Worm (Caenorhabditis elegans): Measurements from ENCODE around the gene Y105C5A.1.

The Y105C5A.1 gene

DNA sequence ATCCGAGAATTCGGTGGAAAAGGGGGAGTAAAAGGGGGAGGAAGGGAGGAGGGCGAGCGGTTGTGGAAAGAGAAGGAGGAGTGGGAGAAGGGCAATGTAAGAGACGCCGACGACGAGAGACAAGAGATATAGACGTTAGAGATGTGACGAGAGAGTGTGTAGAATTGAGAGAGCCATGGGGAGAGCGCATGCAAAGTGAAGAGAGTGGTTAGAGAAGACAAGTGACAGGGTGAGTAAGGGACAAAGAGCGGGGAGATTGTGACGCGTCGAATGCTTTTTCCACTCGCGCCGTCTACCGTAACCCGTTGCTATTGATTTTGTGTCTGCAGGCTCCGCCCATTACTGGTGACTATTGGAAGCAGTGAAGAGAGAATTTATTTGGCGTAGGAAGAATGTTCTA, 6.5 kb upstream of the Y105C5A.1 start (continued):
- TF ChIP-seq spr-3 (GFP tag; optimal IDR thresholded peaks at IDR 0.05) (no peak), nhr-237 (tag; optimal IDR thresholded peaks at IDR 0.05) (no peak), mxl-3 (GFP tag; optimal IDR thresholded peaks at IDR 0.05) (no peak), arid-1 (GFP tag; conservative IDR thresholded peaks at IDR 0.05) (0 out of 2 replicates have a peak, but pooled peaks have one; percentile 25), F26F4.8 (GFP tag; conservative IDR thresholded peaks at IDR 0.05) (no peak), egl-43 (GFP tag; IDR thresholded peaks at IDR 0.05) (no peak), set-16 (GFP tag; IDR thresholded peaks at IDR 0.05) (no peak; the same call in 1 of the 2 replicates), Y105C5A.15 (GFP tag; IDR thresholded peaks at IDR 0.05) (no peak), ZK546.5 (tag; optimal IDR thresholded peaks at IDR 0.05) (no peak), lin-1 (GFP tag; IDR thresholded peaks at IDR 0.05) (no peak), unc-39 (tag; optimal IDR thresholded peaks at IDR 0.05) (no peak)

DNA sequence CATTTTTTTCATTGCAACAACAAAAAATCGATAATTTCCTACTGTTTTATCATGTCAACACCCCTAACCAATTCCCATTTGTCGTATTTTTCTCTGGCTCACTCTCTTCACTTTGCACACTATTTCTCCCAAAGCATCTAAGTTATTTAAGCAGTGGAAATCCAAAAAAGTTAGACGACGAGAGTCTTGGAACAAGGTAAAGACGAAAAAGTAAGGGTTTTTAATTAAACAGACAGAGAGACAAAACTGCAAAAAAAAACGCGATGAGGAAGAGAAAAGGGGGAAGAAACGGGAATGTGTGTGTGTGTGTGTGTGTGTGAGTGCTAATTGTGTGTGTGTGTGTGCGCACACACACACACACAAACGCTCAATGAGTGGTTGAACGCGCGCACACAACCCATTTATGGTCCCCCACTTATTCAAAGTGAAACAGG, 3.0 kb downstream of the Y105C5A.1 start:
- TF ChIP-seq fkh-10 (GFP tag; optimal IDR thresholded peaks at IDR 0.05): peak; percentile 86
- TF ChIP-seq mep-1 (tag; optimal IDR thresholded peaks at IDR 0.05): peak; percentile 65
- TF ChIP-seq dve-1 (tag; optimal IDR thresholded peaks at IDR 0.05; ENCODE audit: insufficient read depth): peak; percentile 66
- peak in 1 of 2 experiments; percentile 3 for TF ChIP-seq unc-62 (GFP tag; optimal IDR thresholded peaks at IDR 0.05 in 1 of 2)
- no peak for TF ChIP-seq unc-62 (tag; optimal IDR thresholded peaks at IDR 0.05)
- peak; percentile 31 for TF ChIP-seq nhr-25 (tag; optimal IDR thresholded peaks at IDR 0.05; ENCODE audit: borderline replicate concordance, insufficient read depth)
- TF ChIP-seq aha-1 (tag): peak; percentile 1
- peak; percentile 81 for TF ChIP-seq rbr-2 (tag; optimal IDR thresholded peaks at IDR 0.05)
- no peak for TF ChIP-seq lin-29 (GFP tag; IDR thresholded peaks at IDR 0.05)
- TF ChIP-seq T20F7.1 (GFP tag; optimal IDR thresholded peaks at IDR 0.05): no peak
- no peak for TF ChIP-seq nhr-28 (tag; optimal IDR thresholded peaks at IDR 0.05)
- TF ChIP-seq ZK337.2 (GFP tag; IDR thresholded peaks at IDR 0.05): no peak
- TF ChIP-seq lsy-2 (tag; optimal IDR thresholded peaks at IDR 0.05): peak in 1 of 2 experiments; percentile 85
- peak; percentile 64 for TF ChIP-seq nhr-6 (tag; optimal IDR thresholded peaks at IDR 0.05)
- TF ChIP-seq skn-1 (tag; optimal IDR thresholded peaks at IDR 0.05): no peak
- peak; percentile 64 for TF ChIP-seq duxl-1 (tag; optimal IDR thresholded peaks at IDR 0.05; ENCODE audit: poor library complexity)
- TF ChIP-seq hmg-1.1 (GFP tag; IDR thresholded peaks at IDR 0.05): no peak; the same call in none of the 2 replicates
- TF ChIP-seq lin-1 (GFP tag; IDR thresholded peaks at IDR 0.05): no peak

DNA sequence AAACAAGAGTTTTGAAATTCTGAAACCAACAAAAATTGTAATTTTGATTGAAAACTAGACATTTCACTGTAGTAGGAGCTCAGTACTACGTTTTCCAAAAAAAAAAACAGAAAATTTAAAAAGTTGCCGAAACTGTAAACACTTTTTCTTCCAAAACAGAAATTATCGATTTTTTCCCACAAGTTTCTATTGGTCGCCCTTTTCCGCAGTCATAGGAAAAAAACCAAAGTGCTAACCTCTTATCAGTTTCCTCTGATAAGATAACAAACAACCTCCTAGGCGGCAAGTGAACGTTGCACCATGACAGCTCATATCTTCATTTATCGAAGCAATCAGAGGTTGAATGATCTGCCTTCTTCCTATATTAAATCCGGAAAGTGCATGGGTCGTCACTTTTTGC, 5.2 kb downstream of the Y105C5A.1 start:
- TF ChIP-seq dve-1 (tag; optimal IDR thresholded peaks at IDR 0.05; ENCODE audit: insufficient read depth) (peak; percentile 23), ceh-20 (GFP tag; IDR thresholded peaks at IDR 0.05) (no peak), lsy-2 (tag; optimal IDR thresholded peaks at IDR 0.05) (peak in 1 of 2 experiments; percentile 28), daf-16 (GFP tag; optimal IDR thresholded peaks at IDR 0.05) (no peak), daf-16 (tag; optimal IDR thresholded peaks at IDR 0.05) (peak; percentile 62), pqm-1 (tag; optimal IDR thresholded peaks at IDR 0.05) (peak; percentile 41), unc-62 (GFP tag; optimal IDR thresholded peaks at IDR 0.05 in 1 of 2) (peak in 1 of 2 experiments; percentile 3), unc-62 (tag; optimal IDR thresholded peaks at IDR 0.05) (no peak), hlh-11 (tag; optimal IDR thresholded peaks at IDR 0.05) (no peak), arid-1 (GFP tag; conservative IDR thresholded peaks at IDR 0.05) (no peak), ces-1 (GFP tag; optimal IDR thresholded peaks at IDR 0.05) (no peak), tra-1 (GFP tag; IDR thresholded peaks at IDR 0.05) (0 out of 2 replicates have a peak, but pooled peaks have one; percentile 29), duxl-1 (tag; optimal IDR thresholded peaks at IDR 0.05; ENCODE audit: poor library complexity) (peak; percentile 40)

ce11 chrIV:15554771-15555170, 9.5 kb downstream of the Y105C5A.1 start:
- TF ChIP-seq F26F4.8 (GFP tag; conservative IDR thresholded peaks at IDR 0.05): no peak
- peak; percentile 61; the same call in 1 of the 2 replicates for TF ChIP-seq snpc-1.2 (GFP tag; IDR thresholded peaks at IDR 0.05)
- TF ChIP-seq attf-4 (tag; optimal IDR thresholded peaks at IDR 0.05): no peak
- TF ChIP-seq daf-8 (GFP tag; IDR thresholded peaks at IDR 0.05): no peak
- no peak for TF ChIP-seq hlh-30 (tag; optimal IDR thresholded peaks at IDR 0.05; ENCODE audit: insufficient read depth)

Data from whole organism, L4 larva.